Worm (Caenorhabditis elegans) whole organism, young adult: Measurements from ENCODE around the gene fbxb-55.

Source experiments
- F22D6.2 ChIP-seq: sonication (generic microtip); optimal IDR thresholded peaks from 2 replicates; lab custom pipeline; 2016; ENCODE audit warnings: mild to moderate bottlenecking, missing genetic modification characterization, missing compliant biosample characterization
- F39B2.1 ChIP-seq: fragments of 200-800 bp; sonication (Bioruptor generic); IDR thresholded peaks from 2 replicates; pipeline ENCODE4 v1.3.6; 2022; ENCODE audit warnings: missing genetic modification reagents, missing genetic modification characterization, missing compliant biosample characterization
- F49E8.2 ChIP-seq: sonication (generic microtip); optimal IDR thresholded peaks from 3 replicates; lab custom pipeline; 2017; ENCODE audit warnings: missing genetic modification characterization, mild to moderate bottlenecking, missing compliant biosample characterization, antibody characterized with exemption, moderate library complexity; ENCODE audit not compliant: insufficient read depth
- F57A8.1 ChIP-seq: fragments of 200-800 bp; sonication (Bioruptor generic); optimal IDR thresholded peaks from 2 replicates; lab custom pipeline; 2018; ENCODE audit warnings: mild to moderate bottlenecking, missing genetic modification characterization, moderate library complexity, missing compliant biosample characterization
- athp-1 ChIP-seq: sonication (generic microtip); optimal IDR thresholded peaks from 2 replicates; lab custom pipeline; 2017; ENCODE audit warnings: mild to moderate bottlenecking, missing genetic modification characterization, missing compliant biosample characterization
- attf-6 ChIP-seq: fragments of 200-800 bp; sonication (Bioruptor generic); IDR thresholded peaks from 2 replicates; pipeline ENCODE4 v1.3.6; 2022; ENCODE audit warnings: missing genetic modification reagents, missing genetic modification characterization, missing compliant biosample characterization
- cebp-2 ChIP-seq: fragments of 200-800 bp; sonication (Bioruptor generic); IDR thresholded peaks from 2 replicates; pipeline ENCODE4 v1.3.6; 2022; ENCODE audit warnings: missing genetic modification characterization, missing compliant biosample characterization
- dpff-1 ChIP-seq: sonication (generic microtip); optimal IDR thresholded peaks from 2 replicates; lab custom pipeline; 2017; ENCODE audit warnings: mild to moderate bottlenecking, missing genetic modification characterization, missing compliant biosample characterization
- egrh-3 ChIP-seq: fragments of 200-800 bp; sonication (Bioruptor generic); IDR thresholded peaks from 2 replicates; pipeline ENCODE4 v1.3.6; 2022; ENCODE audit warnings: missing genetic modification reagents, missing genetic modification characterization, missing compliant biosample characterization
- ekl-4 ChIP-seq: fragments of 200-800 bp; sonication (Bioruptor generic); IDR thresholded peaks from 2 replicates; pipeline ENCODE4 v1.3.6; 2022; ENCODE audit warnings: missing genetic modification reagents, missing genetic modification characterization, missing compliant biosample characterization
- hlh-12 ChIP-seq: sonication (generic microtip); optimal IDR thresholded peaks from 2 replicates; lab custom pipeline; 2016; ENCODE audit warnings: missing genetic modification characterization, missing compliant biosample characterization
- hsf-1 ChIP-seq: fragments of 200-800 bp; sonication (Bioruptor generic); IDR thresholded peaks from 2 replicates; pipeline ENCODE4 v1.3.6; 2022; ENCODE audit warnings: missing genetic modification reagents, missing genetic modification characterization, missing compliant biosample characterization
- lag-1 ChIP-seq: fragments of 200-800 bp; sonication (Bioruptor generic); IDR thresholded peaks from 2 replicates; pipeline ENCODE4 v1.3.6; 2022; ENCODE audit warnings: missing genetic modification reagents, missing genetic modification characterization, missing compliant biosample characterization
- lin-26 ChIP-seq: fragments of 200-800 bp; sonication (Bioruptor generic); IDR thresholded peaks from 2 replicates; pipeline ENCODE4 v1.3.6; 2022; ENCODE audit warnings: missing genetic modification reagents, missing genetic modification characterization, missing compliant biosample characterization
- lin-54 ChIP-seq: fragments of 200-800 bp; sonication (Bioruptor generic); optimal IDR thresholded peaks from 2 replicates; lab custom pipeline; 2018; ENCODE audit warnings: mild to moderate bottlenecking, missing genetic modification characterization, missing compliant biosample characterization
- lir-1 ChIP-seq: fragments of 200-800 bp; sonication (Bioruptor generic); conservative IDR thresholded peaks from 2 replicates; pipeline ENCODE4 v1.3.6; 2022; ENCODE audit warnings: missing genetic modification reagents, missing genetic modification characterization, missing compliant biosample characterization
- madf-10 ChIP-seq: sonication (generic microtip); optimal IDR thresholded peaks from 2 replicates; lab custom pipeline; 2016; ENCODE audit warnings: mild to moderate bottlenecking, missing genetic modification characterization, missing compliant biosample characterization
- madf-3 ChIP-seq: fragments of 200-800 bp; sonication (Bioruptor generic); IDR thresholded peaks from 2 replicates; pipeline ENCODE4 v1.3.6; 2022; ENCODE audit warnings: missing genetic modification reagents, missing genetic modification characterization, missing compliant biosample characterization
- madf-6 ChIP-seq: fragments of 200-800 bp; sonication (Bioruptor generic); IDR thresholded peaks from 2 replicates; pipeline ENCODE4 v1.3.6; 2022; ENCODE audit warnings: missing genetic modification reagents, missing genetic modification characterization, missing compliant biosample characterization
- mes-4 ChIP-seq: sonication (generic microtip); optimal IDR thresholded peaks from 2 replicates; lab custom pipeline; 2016; ENCODE audit warnings: missing genotype, missing genetic modification characterization, missing compliant biosample characterization
- nfyb-1 ChIP-seq: fragments of 200-800 bp; sonication (Bioruptor generic); IDR thresholded peaks from 2 replicates; pipeline ENCODE4 v1.3.6; 2022; ENCODE audit warnings: missing genetic modification reagents, missing genetic modification characterization, missing compliant biosample characterization
- nhr-27 ChIP-seq: fragments of 200-800 bp; sonication (Bioruptor generic); optimal IDR thresholded peaks from 2 replicates; lab custom pipeline; 2018; ENCODE audit warnings: mild to moderate bottlenecking, missing genetic modification characterization, moderate library complexity, missing compliant biosample characterization
- nhr-80 ChIP-seq: sonication (generic microtip); optimal IDR thresholded peaks from 2 replicates; lab custom pipeline; 2016; ENCODE audit warnings: missing genetic modification characterization, missing compliant biosample characterization
- rec-8 ChIP-seq, 2 experiments: sonication (generic microtip); optimal IDR thresholded peaks; 2 replicates each; lab custom pipeline; 2016; ENCODE audit warnings: mild to moderate bottlenecking in 2 of 2, missing genetic modification characterization in 2 of 2, missing genetic modification reagents in 2 of 2, missing genotype in 2 of 2, missing biosample characterization in 1 of 2, missing compliant biosample characterization in 1 of 2, moderate library complexity in 1 of 2
- snpc-1.1 ChIP-seq: sonication (generic microtip); optimal IDR thresholded peaks from 2 replicates; lab custom pipeline; 2017; ENCODE audit warnings: missing genetic modification characterization, mild to moderate bottlenecking, missing compliant biosample characterization, antibody characterized with exemption, moderate library complexity, missing genotype, missing genetic modification reagents; ENCODE audit not compliant: insufficient read depth
- snpc-4 ChIP-seq, 5 experiments: fragments of 150-350 bp in 1 of 5; sonication (generic microtip) in 4 of 5; optimal IDR thresholded peaks; 2 replicates each; lab custom pipeline; 2014 to 2018; ENCODE audit warnings: missing genetic modification characterization in 5 of 5, missing biosample characterization in 3 of 5, antibody characterized with exemption in 2 of 5, mild to moderate bottlenecking in 2 of 5, missing compliant biosample characterization in 2 of 5, missing genotype in 2 of 5, moderate library complexity in 2 of 5, missing genetic modification reagents in 1 of 5
- somi-1 ChIP-seq: fragments of 200-800 bp; sonication (Bioruptor generic); optimal IDR thresholded peaks from 2 replicates; lab custom pipeline; 2018; ENCODE audit warnings: mild to moderate bottlenecking, missing genetic modification characterization, missing compliant biosample characterization
- sptf-2 ChIP-seq: fragments of 200-800 bp; sonication (Bioruptor generic); optimal IDR thresholded peaks from 2 replicates; lab custom pipeline; 2018; ENCODE audit warnings: mild to moderate bottlenecking, missing genetic modification characterization, missing compliant biosample characterization
- zim-3 ChIP-seq: sonication (generic microtip); optimal IDR thresholded peaks from 2 replicates; lab custom pipeline; 2017; ENCODE audit warnings: mild to moderate bottlenecking, missing genetic modification characterization, moderate library complexity, missing compliant biosample characterization
- ztf-26 ChIP-seq: sonication (generic microtip); optimal IDR thresholded peaks from 2 replicates; lab custom pipeline; 2017; ENCODE audit warnings: missing genetic modification characterization, missing compliant biosample characterization
- ztf-6 ChIP-seq: fragments of 200-800 bp; sonication (Bioruptor generic); IDR thresholded peaks from 2 replicates; pipeline ENCODE4 v1.3.6; 2022; ENCODE audit warnings: missing genetic modification reagents, missing genetic modification characterization, missing compliant biosample characterization

fbxb-55 gene

ce11 chrIV:4067336-4067735 is 1.2 kb upstream of the fbxb-55 start:
- TF ChIP-seq lin-54 (GFP tag; lab: Kevin White, UChicago) (no peak), dpff-1 (tag; lab: Kevin White, UChicago) (no peak), egrh-3 (GFP tag; lab: Robert Waterston, UW) (no peak), sptf-2 (GFP tag; lab: Kevin White, UChicago) (no peak), nhr-80 (no peak), attf-6 (GFP tag; lab: Robert Waterston, UW) (no peak), hsf-1 (no peak), zim-3 (tag; lab: Kevin White, UChicago) (no peak), F57A8.1 (GFP tag; lab: Kevin White, UChicago) (no peak), cebp-2 (no peak), F49E8.2 (tag; lab: Kevin White, UChicago) (no peak), snpc-1.1 (tag; lab: Kevin White, UChicago) (no peak), nhr-27 (tag; lab: Kevin White, UChicago) (no peak), ekl-4 (GFP tag; lab: Robert Waterston, UW) (no peak), snpc-4 (GFP tag; optimal IDR thresholded peaks at IDR 0.05; lab: Kevin White, UChicago) (no peak), snpc-4 (tag; optimal IDR thresholded peaks at IDR 0.05; lab: Kevin White, UChicago) (no peak), hlh-12 (no peak), athp-1 (tag; lab: Kevin White, UChicago) (no peak)

ce11 chrIV:4070810-4071209 is 2.2 kb downstream of the fbxb-55 start:
- TF ChIP-seq lin-26 (GFP tag; lab: Robert Waterston, UW) (no peak), lir-1 (no peak), ztf-6 (GFP tag; lab: Robert Waterston, UW) (no peak), lag-1 (GFP tag; lab: Robert Waterston, UW) (no peak), nfyb-1 (GFP tag; lab: Robert Waterston, UW) (no peak)

DNA sequence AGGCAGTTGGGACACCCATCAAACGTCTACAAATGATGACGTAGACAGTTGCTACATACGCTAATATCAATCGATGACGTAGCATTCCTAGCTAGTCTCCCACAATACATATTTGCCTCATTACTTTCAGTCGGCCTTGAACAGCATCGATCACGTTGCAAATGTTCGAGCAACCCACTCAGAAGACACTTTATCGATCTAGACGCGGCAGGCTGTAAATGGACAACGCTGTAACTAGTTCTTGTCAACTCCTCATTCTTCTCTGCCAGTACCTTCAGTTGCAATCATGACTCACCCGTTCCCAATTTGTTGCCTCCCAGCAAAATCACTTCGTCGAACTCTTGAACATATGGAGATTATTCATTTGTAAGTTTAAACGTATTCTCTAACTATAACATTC is 3.4 kb downstream of the fbxb-55 start, which contains the start of gene pqn-75:
Gene pqn-75 (plus strand): TSS at position 301 of the 400 bp plus-strand sequence.
- TF ChIP-seq dpff-1 (tag; lab: Kevin White, UChicago) (no peak), mes-4 (no peak), ztf-26 (tag; lab: Kevin White, UChicago) (no peak), madf-6 (GFP tag; lab: Robert Waterston, UW) (no peak), madf-10 (tag; lab: Kevin White, UChicago) (no peak), rec-8 (tag; optimal IDR thresholded peaks at IDR 0.05; lab: Kevin White, UChicago) (no peak), nfyb-1 (GFP tag; lab: Robert Waterston, UW) (no peak), cebp-2 (no peak), madf-3 (GFP tag; lab: Robert Waterston, UW) (no peak), lir-1 (no peak), F39B2.1 (no peak)

DNA sequence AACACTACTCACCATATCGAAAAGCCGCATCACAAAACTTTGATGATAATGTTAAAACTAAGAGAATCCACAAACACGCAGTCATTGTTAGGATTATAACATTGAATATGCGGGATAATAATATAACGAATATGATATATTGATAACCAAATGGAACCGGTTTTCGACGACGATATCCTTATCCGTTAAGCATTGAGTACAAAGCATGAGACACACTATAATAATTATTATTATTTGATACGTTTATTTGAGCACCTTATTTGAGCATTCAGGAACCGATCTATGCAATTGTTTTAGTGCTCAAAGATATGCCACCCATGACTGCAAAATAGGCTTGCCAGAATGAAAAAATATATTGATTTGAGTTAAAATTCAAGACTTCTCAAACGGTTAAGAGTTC is 6.0 kb downstream of the fbxb-55 start, which contains the start of gene W03D2.9:
Gene W03D2.9 (minus strand): TSS at position 101 of the 400 bp plus-strand sequence.
- TF ChIP-seq somi-1 (GFP tag; lab: Kevin White, UChicago) (no peak), F22D6.2 (tag; lab: Kevin White, UChicago) (no peak), lin-54 (GFP tag; lab: Kevin White, UChicago) (no peak)
